Worm (Caenorhabditis elegans) whole organism, mixed stage, embryonic: ENCODE results near the gene ZK757.2.

Source experiments
- M03D4.4 ChIP-seq: sonication (generic microtip); optimal IDR thresholded peaks from 2 replicates; lab custom pipeline; 2017; ENCODE audit warnings: mild to moderate bottlenecking, missing genetic modification characterization, missing compliant biosample characterization
- bed-3 ChIP-seq: fragments of 200-800 bp; sonication (Bioruptor generic); optimal IDR thresholded peaks from 3 replicates; lab custom pipeline; 2018; ENCODE audit warnings: mild to moderate bottlenecking, missing genetic modification characterization, moderate library complexity, missing compliant biosample characterization
- blmp-1 ChIP-seq: fragments of 150-350 bp; optimal IDR thresholded peaks from 2 replicates; lab custom pipeline; 2014; ENCODE audit warnings: missing biosample characterization, missing genetic modification characterization
- ceh-39 ChIP-seq: fragments of 150-350 bp; optimal IDR thresholded peaks from 2 replicates; lab custom pipeline; 2014; ENCODE audit warnings: missing biosample characterization, missing genetic modification characterization
- ceh-43 ChIP-seq: fragments of 200-800 bp; sonication (Bioruptor generic); optimal IDR thresholded peaks from 2 replicates; lab custom pipeline; 2018; ENCODE audit warnings: mild to moderate bottlenecking, missing genetic modification characterization, moderate library complexity, missing compliant biosample characterization
- cnd-1 ChIP-seq: fragments of 200-800 bp; sonication (Bioruptor generic); optimal IDR thresholded peaks from 2 replicates; lab custom pipeline; 2018; ENCODE audit warnings: mild to moderate bottlenecking, missing genetic modification characterization, missing compliant biosample characterization
- drap-1 ChIP-seq: fragments of 200-800 bp; sonication (Bioruptor generic); optimal IDR thresholded peaks from 3 replicates; lab custom pipeline; 2018; ENCODE audit warnings: mild to moderate bottlenecking, missing genetic modification characterization, missing compliant biosample characterization
- elt-3 ChIP-seq: fragments of 150-350 bp; optimal IDR thresholded peaks from 2 replicates; lab custom pipeline; 2014; ENCODE audit warnings: missing biosample characterization, missing genetic modification characterization
- flh-1 ChIP-seq: fragments of 200-800 bp; sonication (Bioruptor generic); optimal IDR thresholded peaks from 2 replicates; lab custom pipeline; 2018; ENCODE audit warnings: mild to moderate bottlenecking, missing genetic modification characterization, moderate library complexity, missing compliant biosample characterization
- ham-2 ChIP-seq: fragments of 200-800 bp; sonication (Bioruptor generic); optimal IDR thresholded peaks from 2 replicates; lab custom pipeline; 2018; ENCODE audit warnings: mild to moderate bottlenecking, missing genetic modification characterization, missing compliant biosample characterization
- hlh-1 ChIP-seq: fragments of 150-350 bp; optimal IDR thresholded peaks from 2 replicates; lab custom pipeline; 2014; ENCODE audit warnings: missing biosample characterization, missing genetic modification reagents, missing genetic modification characterization
- lin-13 ChIP-seq: fragments of 150-350 bp; optimal IDR thresholded peaks from 2 replicates; lab custom pipeline; 2014; ENCODE audit warnings: missing biosample characterization, missing genetic modification characterization
- lin-32 ChIP-seq: fragments of 200-800 bp; sonication (Bioruptor generic); optimal IDR thresholded peaks from 2 replicates; lab custom pipeline; 2018; ENCODE audit warnings: mild to moderate bottlenecking, missing genetic modification characterization, missing compliant biosample characterization
- lsy-2 ChIP-seq: fragments of 150-350 bp; optimal IDR thresholded peaks from 2 replicates; lab custom pipeline; 2014; ENCODE audit warnings: missing biosample characterization, missing genetic modification characterization
- mep-1 ChIP-seq: fragments of 150-350 bp; optimal IDR thresholded peaks from 2 replicates; lab custom pipeline; 2017; ENCODE audit warnings: missing biosample characterization, missing genetic modification reagents, missing genetic modification characterization, inconsistent platforms
- mls-2 ChIP-seq: sonication (generic microtip); optimal IDR thresholded peaks from 2 replicates; lab custom pipeline; 2016; ENCODE audit warnings: mild to moderate bottlenecking, missing genetic modification characterization, moderate library complexity, missing compliant biosample characterization
- nhr-12 ChIP-seq: fragments of 150-350 bp; optimal IDR thresholded peaks from 2 replicates; lab custom pipeline; 2014; ENCODE audit warnings: missing biosample characterization, missing genetic modification characterization
- sem-2 ChIP-seq: fragments of 200-800 bp; sonication (Bioruptor generic); optimal IDR thresholded peaks from 2 replicates; lab custom pipeline; 2018; ENCODE audit warnings: mild to moderate bottlenecking, missing genetic modification characterization, missing compliant biosample characterization
- sptf-1 ChIP-seq: sonication (generic microtip); optimal IDR thresholded peaks from 2 replicates; lab custom pipeline; 2017; ENCODE audit warnings: mild to moderate bottlenecking, missing genetic modification characterization, moderate library complexity, missing compliant biosample characterization
- tbx-8 ChIP-seq: fragments of 200-800 bp; sonication (Bioruptor generic); optimal IDR thresholded peaks from 2 replicates; lab custom pipeline; 2018; ENCODE audit warnings: mild to moderate bottlenecking, missing genetic modification characterization, moderate library complexity, missing compliant biosample characterization
- unc-120 ChIP-seq: sonication (generic microtip); optimal IDR thresholded peaks from 2 replicates; lab custom pipeline; 2017; ENCODE audit warnings: missing genetic modification characterization, missing compliant biosample characterization; ENCODE audit not compliant: poor library complexity, severe bottlenecking
- unc-62 ChIP-seq: fragments of 150-350 bp; optimal IDR thresholded peaks from 2 replicates; lab custom pipeline; 2014; ENCODE audit warnings: missing biosample characterization, missing genetic modification reagents, missing genetic modification characterization
- zip-8 ChIP-seq: fragments of 150-350 bp; optimal IDR thresholded peaks from 2 replicates; lab custom pipeline; 2014; ENCODE audit warnings: missing biosample characterization, missing genetic modification characterization
- ztf-11 ChIP-seq: fragments of 150-350 bp; optimal IDR thresholded peaks from 2 replicates; lab custom pipeline; 2014; ENCODE audit warnings: missing biosample characterization, missing genetic modification characterization

Gene ZK757.2

DNA sequence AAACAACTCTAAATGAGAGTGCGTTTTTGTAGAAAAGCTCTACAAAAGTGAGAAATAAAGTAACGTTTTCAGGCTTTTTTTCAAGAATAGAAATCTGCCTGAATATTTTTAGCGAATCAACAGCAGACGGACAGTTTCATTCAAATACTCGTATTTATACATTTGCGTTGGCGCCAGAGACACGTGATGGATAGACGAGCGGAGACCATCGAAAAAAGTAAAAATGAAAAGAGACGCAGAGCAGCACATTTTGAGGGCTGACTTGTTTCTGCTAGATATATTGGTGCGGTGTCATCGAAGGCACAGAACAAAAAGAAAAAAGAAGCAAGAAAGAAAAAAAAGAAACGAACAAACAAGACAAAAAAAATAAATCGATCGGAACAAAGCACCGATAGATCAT lies 52.7 kb downstream of the ZK757.2 start:
- TF ChIP-seq mep-1 (tag; lab: Kevin White, UChicago) (peak; percentile 3), lin-32 (GFP tag; lab: Kevin White, UChicago) (no peak), sem-2 (GFP tag; lab: Kevin White, UChicago) (no peak), ztf-11 (tag; lab: Kevin White, UChicago) (no peak)

DNA sequence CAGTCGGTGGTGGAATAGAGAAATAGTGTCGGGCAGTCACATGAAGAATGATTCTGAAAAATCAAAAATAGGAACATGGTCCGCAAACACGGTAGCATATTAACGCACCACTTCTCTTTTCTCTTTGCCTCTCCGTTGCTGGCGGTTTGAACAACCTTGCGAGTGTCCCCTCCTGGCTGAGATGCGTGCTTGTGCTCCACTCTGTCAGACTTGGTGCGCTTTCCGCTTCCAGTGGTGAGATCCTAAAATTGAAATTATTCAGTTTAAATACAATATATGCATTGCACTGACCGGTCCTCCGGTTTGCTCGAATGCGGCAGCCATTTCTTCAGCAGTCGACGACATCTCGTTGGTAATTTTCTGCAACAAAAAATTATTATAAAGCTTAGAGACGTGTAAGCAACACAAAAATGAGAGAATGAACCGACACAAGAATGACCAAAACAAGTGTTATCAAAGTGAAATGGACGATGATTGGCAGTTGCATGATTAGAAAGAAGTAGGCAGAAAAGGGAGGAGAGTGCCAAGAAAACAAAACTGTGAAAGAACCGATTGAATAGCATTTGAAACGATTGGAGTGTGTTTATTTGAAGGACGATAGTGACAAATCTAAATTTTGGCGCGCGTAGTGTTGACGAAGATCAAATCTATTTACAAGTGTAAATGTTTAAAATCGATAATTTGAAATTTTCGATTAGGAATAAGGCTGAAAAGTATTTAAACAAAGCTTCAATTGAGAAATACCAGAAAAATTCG lies 53.5 kb downstream of the ZK757.2 start, which contains the start of gene ZK632.9:
TSS of gene ZK632.9 (minus strand) at position 360 of the 756 bp plus-strand sequence.
- TF ChIP-seq ceh-43 (no peak), nhr-12 (tag; lab: Kevin White, UChicago) (no peak), unc-120 (tag; lab: Kevin White, UChicago) (no peak), mls-2 (tag; lab: Kevin White, UChicago) (no peak), blmp-1 (tag; lab: Kevin White, UChicago) (no peak), M03D4.4 (no peak), drap-1 (GFP tag; lab: Kevin White, UChicago) (no peak), elt-3 (tag; lab: Kevin White, UChicago) (no peak), ham-2 (no peak), ceh-39 (tag; lab: Kevin White, UChicago) (no peak), cnd-1 (tag; lab: Kevin White, UChicago) (no peak), lsy-2 (no peak), sptf-1 (tag; lab: Kevin White, UChicago) (no peak), lin-13 (tag; lab: Kevin White, UChicago) (no peak), sem-2 (GFP tag; lab: Kevin White, UChicago) (no peak), zip-8 (tag; lab: Kevin White, UChicago) (no peak), flh-1 (GFP tag; lab: Kevin White, UChicago) (no peak)

DNA sequence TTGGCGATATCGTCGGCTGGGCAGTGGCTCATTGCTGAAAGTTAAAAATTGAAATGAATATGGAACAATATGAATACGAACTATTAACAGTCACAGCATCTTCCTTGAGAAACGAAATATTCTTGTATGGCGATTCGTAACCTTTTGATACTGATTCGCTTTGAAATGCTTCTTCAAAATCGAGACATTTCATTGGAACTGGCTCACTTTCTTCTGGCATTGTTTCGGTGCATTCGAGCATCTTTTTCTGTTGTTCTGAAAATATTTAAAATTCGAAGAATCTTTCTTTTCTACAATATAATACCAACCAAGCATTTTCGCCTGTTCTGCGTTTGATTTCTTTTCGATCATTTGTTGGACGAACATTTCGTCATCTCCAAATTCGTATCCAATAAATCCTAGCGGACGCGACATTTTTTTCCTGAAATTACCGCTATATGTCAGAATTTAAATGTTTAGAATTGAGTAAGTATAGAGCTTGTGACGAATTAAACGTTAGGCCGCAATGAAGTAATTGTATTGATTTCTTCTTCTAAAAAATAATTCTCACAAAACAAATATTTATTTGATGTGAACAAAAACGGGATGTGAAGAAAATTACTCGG lies 54.3 kb downstream of the ZK757.2 start, which contains the start of gene lin-52:
TSS of gene lin-52 (minus strand) at position 421 of the 605 bp plus-strand sequence.
- no peak for TF ChIP-seq mep-1 (tag; lab: Kevin White, UChicago)
- no peak for TF ChIP-seq nhr-12 (tag; lab: Kevin White, UChicago)
- TF ChIP-seq elt-3 (tag; lab: Kevin White, UChicago), result no peak
- TF ChIP-seq unc-62 (GFP tag; lab: Kevin White, UChicago), result no peak
- no peak for TF ChIP-seq lin-13 (tag; lab: Kevin White, UChicago)
- TF ChIP-seq bed-3, result no peak
- no peak for TF ChIP-seq tbx-8 (GFP tag; lab: Kevin White, UChicago)
- no peak for TF ChIP-seq drap-1 (GFP tag; lab: Kevin White, UChicago)
- TF ChIP-seq hlh-1 (tag; lab: Kevin White, UChicago), result no peak
